Worm (Caenorhabditis elegans) whole organism, young adult: Measurements from ENCODE around the gene F20B6.4.

ENCODE experiments used
- B0035.1 ChIP-seq: sonication (generic microtip); optimal IDR thresholded peaks from 2 replicates; lab custom pipeline; 2016; ENCODE audit warnings: missing genetic modification characterization, mild to moderate bottlenecking, missing compliant biosample characterization, missing genotype, missing genetic modification reagents
- B0261.1 ChIP-seq: sonication (generic microtip); optimal IDR thresholded peaks from 2 replicates; lab custom pipeline; 2016; ENCODE audit warnings: mild to moderate bottlenecking, missing genetic modification characterization, moderate library complexity, missing compliant biosample characterization
- F37B4.10 ChIP-seq: fragments of 200-800 bp; sonication (Bioruptor generic); IDR thresholded peaks from 2 replicates; pipeline ENCODE4 v1.3.6; 2022; ENCODE audit warnings: missing genetic modification characterization, missing compliant biosample characterization
- F49E8.2 ChIP-seq: sonication (generic microtip); optimal IDR thresholded peaks from 3 replicates; lab custom pipeline; 2017; ENCODE audit warnings: missing genetic modification characterization, mild to moderate bottlenecking, missing compliant biosample characterization, antibody characterized with exemption, moderate library complexity; ENCODE audit not compliant: insufficient read depth
- F57A8.1 ChIP-seq: fragments of 200-800 bp; sonication (Bioruptor generic); optimal IDR thresholded peaks from 2 replicates; lab custom pipeline; 2018; ENCODE audit warnings: mild to moderate bottlenecking, missing genetic modification characterization, moderate library complexity, missing compliant biosample characterization
- T26A5.8 ChIP-seq: sonication (generic microtip); optimal IDR thresholded peaks from 2 replicates; lab custom pipeline; 2016; ENCODE audit warnings: missing genetic modification characterization, missing compliant biosample characterization
- Y53G8AR.9 ChIP-seq: fragments of 200-800 bp; sonication (Bioruptor generic); conservative IDR thresholded peaks from 2 replicates; pipeline ENCODE4 v1.3.6; 2022; ENCODE audit warnings: missing genetic modification reagents, missing genetic modification characterization, missing compliant biosample characterization
- Y67H2A.10 ChIP-seq: fragments of 200-800 bp; sonication (Bioruptor generic); conservative IDR thresholded peaks from 2 replicates; pipeline ENCODE4 v1.3.6; 2022; ENCODE audit warnings: missing genetic modification reagents, missing genetic modification characterization, missing compliant biosample characterization
- Y79H2A.3 ChIP-seq: fragments of 200-800 bp; sonication (Bioruptor generic); conservative IDR thresholded peaks from 2 replicates; pipeline ENCODE4 v1.3.6; 2022; ENCODE audit warnings: missing genetic modification reagents, missing genetic modification characterization, missing compliant biosample characterization
- ZK185.1 ChIP-seq: sonication (generic microtip); optimal IDR thresholded peaks from 2 replicates; lab custom pipeline; 2016; ENCODE audit warnings: mild to moderate bottlenecking, missing genetic modification characterization, missing compliant biosample characterization; ENCODE audit not compliant: poor library complexity, severe bottlenecking
- ama-1 ChIP-seq, 3 experiments: fragments of 150-350 bp in 1 of 3; sonication (generic microtip) in 2 of 3; optimal IDR thresholded peaks; 2 replicates each; lab custom pipeline; 2014 to 2018; ENCODE audit warnings: missing biosample characterization in 2 of 3, missing genetic modification characterization in 2 of 3, missing genetic modification reagents in 2 of 3
- aptf-2 ChIP-seq: fragments of 200-800 bp; sonication (Bioruptor generic); conservative IDR thresholded peaks from 2 replicates; pipeline ENCODE4 v1.3.6; 2022; ENCODE audit warnings: missing genetic modification reagents, missing genetic modification characterization, missing compliant biosample characterization
- atf-7 ChIP-seq: sonication (generic microtip); optimal IDR thresholded peaks from 2 replicates; lab custom pipeline; 2017; ENCODE audit warnings: mild to moderate bottlenecking, missing genetic modification characterization, missing compliant biosample characterization
- cebp-1 ChIP-seq, 2 experiments: fragments of 200-800 bp in 1 of 2; sonication (Bioruptor generic) in 1 of 2; sonication (generic microtip) in 1 of 2; IDR thresholded peaks in 1 of 2; optimal IDR thresholded peaks in 1 of 2; 2 replicates each; pipeline versions ENCODE4 v1.3.6 to Lab custom; 2017 to 2022; ENCODE audit warnings: missing compliant biosample characterization in 2 of 2, missing genetic modification characterization in 2 of 2, mild to moderate bottlenecking in 1 of 2, missing genetic modification reagents in 1 of 2, moderate library complexity in 1 of 2
- efl-1 ChIP-seq: fragments of 150-350 bp; optimal IDR thresholded peaks from 2 replicates; lab custom pipeline; 2014; ENCODE audit warnings: missing biosample characterization, missing genetic modification reagents, missing genetic modification characterization
- egl-18 ChIP-seq: fragments of 200-800 bp; sonication (Bioruptor generic); IDR thresholded peaks from 2 replicates; pipeline ENCODE4 v1.3.6; 2022; ENCODE audit warnings: missing genetic modification reagents, missing genetic modification characterization, missing compliant biosample characterization
- ekl-4 ChIP-seq: fragments of 200-800 bp; sonication (Bioruptor generic); IDR thresholded peaks from 2 replicates; pipeline ENCODE4 v1.3.6; 2022; ENCODE audit warnings: missing genetic modification reagents, missing genetic modification characterization, missing compliant biosample characterization
- lag-1 ChIP-seq: fragments of 200-800 bp; sonication (Bioruptor generic); IDR thresholded peaks from 2 replicates; pipeline ENCODE4 v1.3.6; 2022; ENCODE audit warnings: missing genetic modification reagents, missing genetic modification characterization, missing compliant biosample characterization
- lin-40 ChIP-seq: sonication (generic microtip); optimal IDR thresholded peaks from 2 replicates; lab custom pipeline; 2016; ENCODE audit warnings: missing genetic modification characterization, mild to moderate bottlenecking, missing compliant biosample characterization, missing genotype, missing genetic modification reagents
- lin-54 ChIP-seq: fragments of 200-800 bp; sonication (Bioruptor generic); optimal IDR thresholded peaks from 2 replicates; lab custom pipeline; 2018; ENCODE audit warnings: mild to moderate bottlenecking, missing genetic modification characterization, missing compliant biosample characterization
- mcd-1 ChIP-seq: fragments of 200-800 bp; sonication (Bioruptor generic); IDR thresholded peaks from 2 replicates; pipeline ENCODE4 v1.3.6; 2022; ENCODE audit warnings: missing genetic modification reagents, missing genetic modification characterization, missing compliant biosample characterization
- mes-4 ChIP-seq: sonication (generic microtip); optimal IDR thresholded peaks from 2 replicates; lab custom pipeline; 2016; ENCODE audit warnings: missing genotype, missing genetic modification characterization, missing compliant biosample characterization
- mxl-1 ChIP-seq: sonication (generic microtip); optimal IDR thresholded peaks from 2 replicates; lab custom pipeline; 2016; ENCODE audit warnings: missing genetic modification characterization, missing compliant biosample characterization
- nfyb-1 ChIP-seq: fragments of 200-800 bp; sonication (Bioruptor generic); IDR thresholded peaks from 2 replicates; pipeline ENCODE4 v1.3.6; 2022; ENCODE audit warnings: missing genetic modification reagents, missing genetic modification characterization, missing compliant biosample characterization
- snpc-1.1 ChIP-seq: sonication (generic microtip); optimal IDR thresholded peaks from 2 replicates; lab custom pipeline; 2017; ENCODE audit warnings: missing genetic modification characterization, mild to moderate bottlenecking, missing compliant biosample characterization, antibody characterized with exemption, moderate library complexity, missing genotype, missing genetic modification reagents; ENCODE audit not compliant: insufficient read depth
- somi-1 ChIP-seq: fragments of 200-800 bp; sonication (Bioruptor generic); optimal IDR thresholded peaks from 2 replicates; lab custom pipeline; 2018; ENCODE audit warnings: mild to moderate bottlenecking, missing genetic modification characterization, missing compliant biosample characterization
- unc-130 ChIP-seq: sonication (generic microtip); optimal IDR thresholded peaks from 2 replicates; lab custom pipeline; 2016; ENCODE audit warnings: missing genetic modification reagents, missing genetic modification characterization, missing compliant biosample characterization
- xnd-1 ChIP-seq: sonication (generic microtip); optimal IDR thresholded peaks from 2 replicates; lab custom pipeline; 2016; ENCODE audit warnings: missing genotype, missing genetic modification reagents, missing genetic modification characterization, missing compliant biosample characterization
- ztf-18 ChIP-seq: sonication (generic microtip); optimal IDR thresholded peaks from 2 replicates; lab custom pipeline; 2016; ENCODE audit warnings: missing genotype, mild to moderate bottlenecking, missing genetic modification characterization, missing compliant biosample characterization
- ztf-25 ChIP-seq: fragments of 200-800 bp; sonication (Bioruptor generic); IDR thresholded peaks from 2 replicates; pipeline ENCODE4 v1.3.6; 2022; ENCODE audit warnings: missing genetic modification reagents, missing genetic modification characterization, missing compliant biosample characterization
- ztf-6 ChIP-seq: fragments of 200-800 bp; sonication (Bioruptor generic); IDR thresholded peaks from 2 replicates; pipeline ENCODE4 v1.3.6; 2022; ENCODE audit warnings: missing genetic modification reagents, missing genetic modification characterization, missing compliant biosample characterization

Gene F20B6.4

ce11 chrX:4163391-4163790, 32.9 kb downstream of the F20B6.4 start, which contains the start of gene ZK470.1:
ZK470.1 (plus strand) TSS chrX:4163691.
- TF ChIP-seq Y67H2A.10 (GFP tag; lab: Robert Waterston, UW) (no peak), somi-1 (GFP tag; lab: Kevin White, UChicago) (no peak), T26A5.8 (tag; lab: Kevin White, UChicago) (no peak), nfyb-1 (no peak), efl-1 (GFP tag; lab: Kevin White, UChicago) (no peak), lag-1 (GFP tag; lab: Robert Waterston, UW) (no peak), xnd-1 (tag; lab: Kevin White, UChicago) (no peak), Y79H2A.3 (GFP tag; lab: Robert Waterston, UW) (no peak)
- TF ChIP-seq, all 124 proteins: peak for 0

ce11 chrX:4161938-4162337, 34.4 kb downstream of the F20B6.4 start:
- TF ChIP-seq mes-4 (tag; lab: Kevin White, UChicago) = no peak
- TF ChIP-seq B0035.1 = no peak
- no peak for TF ChIP-seq egl-18 (GFP tag; lab: Robert Waterston, UW)
- no peak for TF ChIP-seq Y79H2A.3 (GFP tag; lab: Robert Waterston, UW)

- TF ChIP-seq F37B4.10 (no peak), ZK185.1 (tag; lab: Kevin White, UChicago) (no peak), B0261.1 (no peak), lin-54 (GFP tag; lab: Kevin White, UChicago) (no peak), ekl-4 (no peak), ama-1 (optimal IDR thresholded peaks at IDR 0.05; lab: Kevin White, UChicago) (no peak), ama-1 (GFP tag; optimal IDR thresholded peaks at IDR 0.05; lab: Kevin White, UChicago) (no peak), unc-130 (no peak), mcd-1 (GFP tag; lab: Robert Waterston, UW) (no peak), snpc-1.1 (no peak), ztf-25 (GFP tag; lab: Robert Waterston, UW) (no peak), B0035.1 (no peak), ztf-6 (GFP tag; lab: Robert Waterston, UW) (no peak), T26A5.8 (tag; lab: Kevin White, UChicago) (no peak), F49E8.2 (tag; lab: Kevin White, UChicago) (no peak), Y53G8AR.9 (GFP tag; lab: Robert Waterston, UW) (no peak), ztf-18 (no peak), aptf-2 (GFP tag; lab: Robert Waterston, UW) (no peak), mxl-1 (tag; lab: Kevin White, UChicago) (no peak), lin-40 (tag; lab: Kevin White, UChicago) (no peak), atf-7 (no peak)
Measured at ce11 chrX:4159929-4160328, 36.4 kb downstream of the F20B6.4 start.

- TF ChIP-seq cebp-1 (GFP tag; IDR thresholded peaks at IDR 0.05; lab: Robert Waterston, UW) = no peak
- TF ChIP-seq cebp-1 (tag; optimal IDR thresholded peaks at IDR 0.05; lab: Kevin White, UChicago) = peak; percentile 64
- no peak for TF ChIP-seq F57A8.1 (GFP tag; lab: Kevin White, UChicago)
Measured at ce11 chrX:4159185-4159871, 37.0 kb downstream of the F20B6.4 start.
